Worm (Caenorhabditis elegans): Measurements from ENCODE around the gene rbm-34.

ce11 chrIV:12110339-12110738 lies 25.1 kb downstream of the rbm-34 start, which contains the start of gene col-129:
- TF ChIP-seq pqm-1 (tag; optimal IDR thresholded peaks at IDR 0.05): no peak
- no peak for TF ChIP-seq nfya-1 (tag; optimal IDR thresholded peaks at IDR 0.05)
- TF ChIP-seq ceh-19 (GFP tag; optimal IDR thresholded peaks at IDR 0.05): no peak
- no peak for TF ChIP-seq eyg-1 (tag; optimal IDR thresholded peaks at IDR 0.05)
